Worm (Caenorhabditis elegans): ENCODE results near the gene F53A2.1.

Gene F53A2.1

ce11 chrIII:13307107-13307506 is 17.5 kb downstream of the F53A2.1 start, which contains the start of the genes klp-19 and slc-36.1 (continued):
- TF ChIP-seq nhr-42 (GFP tag; IDR thresholded peaks at IDR 0.05) (no peak), unc-130 (GFP tag; optimal IDR thresholded peaks at IDR 0.05) (no peak), mxl-3 (GFP tag; optimal IDR thresholded peaks at IDR 0.05) (no peak), ZK546.5 (tag; optimal IDR thresholded peaks at IDR 0.05) (no peak), hif-1 (tag; optimal IDR thresholded peaks at IDR 0.05) (no peak), ceh-82 (tag; optimal IDR thresholded peaks at IDR 0.05) (no peak), pqm-1 (tag; optimal IDR thresholded peaks at IDR 0.05) (no peak), hlh-30 (tag; optimal IDR thresholded peaks at IDR 0.05; ENCODE audit: insufficient read depth) (no peak), T26A8.4 (GFP tag; IDR thresholded peaks at IDR 0.05) (no peak), Y48G9A.11 (GFP tag; IDR thresholded peaks at IDR 0.05) (no peak), dmd-9 (GFP tag; IDR thresholded peaks at IDR 0.05) (no peak), nhr-28 (tag; optimal IDR thresholded peaks at IDR 0.05) (no peak), gei-8 (GFP tag; optimal IDR thresholded peaks at IDR 0.05) (no peak), tag-97 (GFP tag; IDR thresholded peaks at IDR 0.05) (no peak), egl-27 (tag; optimal IDR thresholded peaks at IDR 0.05) (no peak), lin-38 (GFP tag; IDR thresholded peaks at IDR 0.05) (peak; percentile 67), pha-4 (GFP tag; IDR thresholded peaks at IDR 0.05) (no peak), pha-4 (tag; optimal IDR thresholded peaks at IDR 0.05) (peak; percentile 0), aha-1 (tag) (peak; percentile 17), Y105C5A.15 (GFP tag; IDR thresholded peaks at IDR 0.05) (no peak), egl-43 (GFP tag; IDR thresholded peaks at IDR 0.05) (no peak), dve-1 (tag; optimal IDR thresholded peaks at IDR 0.05; ENCODE audit: insufficient read depth) (peak; percentile 20), lin-1 (GFP tag; IDR thresholded peaks at IDR 0.05) (no peak), ceh-62 (tag; optimal IDR thresholded peaks at IDR 0.05) (no peak), dpl-1 (GFP tag; optimal IDR thresholded peaks at IDR 0.05) (peak; percentile 80), nhr-25 (tag; optimal IDR thresholded peaks at IDR 0.05; ENCODE audit: borderline replicate concordance, insufficient read depth) (no peak), nhr-102 (tag; optimal IDR thresholded peaks at IDR 0.05) (no peak), unc-39 (tag; optimal IDR thresholded peaks at IDR 0.05) (no peak), mep-1 (tag; optimal IDR thresholded peaks at IDR 0.05) (peak; percentile 8), spr-1 (tag; optimal IDR thresholded peaks at IDR 0.05) (no peak), fkh-10 (GFP tag; optimal IDR thresholded peaks at IDR 0.05) (no peak), arid-1 (GFP tag; conservative IDR thresholded peaks at IDR 0.05) (0 out of 2 replicates have a peak, but pooled peaks have one; percentile 32), duxl-1 (tag; optimal IDR thresholded peaks at IDR 0.05; ENCODE audit: poor library complexity) (no peak), mdl-1 (tag; optimal IDR thresholded peaks at IDR 0.05) (no peak), zfp-2 (tag; optimal IDR thresholded peaks at IDR 0.05) (no peak), ceh-28 (tag; optimal IDR thresholded peaks at IDR 0.05) (no peak), aly-2 (tag; optimal IDR thresholded peaks at IDR 0.05) (no peak), tra-1 (GFP tag; IDR thresholded peaks at IDR 0.05) (no peak), snpc-4 (tag; optimal IDR thresholded peaks at IDR 0.05) (no peak), F49E8.2 (tag; optimal IDR thresholded peaks at IDR 0.05; ENCODE audit: borderline replicate concordance) (no peak), ZK337.2 (GFP tag; IDR thresholded peaks at IDR 0.05) (no peak), madf-5 (GFP tag; IDR thresholded peaks at IDR 0.05) (no peak), hlh-11 (tag; optimal IDR thresholded peaks at IDR 0.05) (no peak), skn-1 (tag; optimal IDR thresholded peaks at IDR 0.05) (no peak)

Measured in whole organism, L4 larva.